Worm (Caenorhabditis elegans) whole organism, midembryonic: ENCODE data around the gene odr-8.

Experiments
- T22C8.4 ChIP-seq: fragments of 200-800 bp; sonication (Bioruptor generic); IDR thresholded peaks from 2 replicates; pipeline ENCODE4 v1.3.6; 2022; ENCODE audit warnings: missing genetic modification characterization, missing compliant biosample characterization
- klf-2 ChIP-seq: fragments of 200-800 bp; sonication (Bioruptor generic); conservative IDR thresholded peaks from 2 replicates; pipeline ENCODE4 v1.3.6; 2022; ENCODE audit warnings: missing genetic modification reagents, missing genetic modification characterization, missing compliant biosample characterization
- tab-1 ChIP-seq: fragments of 200-800 bp; sonication (Bioruptor generic); IDR thresholded peaks from 2 replicates; pipeline ENCODE4 v1.3.6; 2022; ENCODE audit warnings: missing genetic modification characterization, missing compliant biosample characterization

DNA sequence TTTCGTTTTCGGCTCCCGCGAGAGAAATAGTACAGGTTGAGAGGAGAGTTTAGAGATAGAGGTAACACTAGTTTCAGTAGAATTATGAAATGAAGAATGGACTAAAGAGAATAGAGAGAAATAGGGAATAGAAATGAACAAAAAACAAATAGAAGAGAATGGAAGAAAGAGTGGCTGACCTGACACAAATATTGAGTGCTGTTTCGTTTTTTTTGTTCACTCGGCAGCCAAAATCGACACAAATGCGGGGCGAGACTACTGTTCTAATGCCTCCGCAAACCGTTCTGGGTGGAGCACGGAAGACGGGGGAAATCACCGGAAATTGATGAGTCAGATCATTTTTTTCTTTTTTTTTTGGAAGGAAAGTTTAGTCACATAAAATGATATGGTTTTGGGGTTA is 9.8 kb downstream of the odr-8 start:
- TF ChIP-seq klf-2 (GFP tag; lab: Robert Waterston, UW) (no peak), T22C8.4 (no peak), tab-1 (GFP tag; lab: Robert Waterston, UW) (no peak)
